Fruit fly (Drosophila melanogaster) whole organism, embryonic: ENCODE data around the gene CG4364.

ENCODE experiments used
- Aef1 ChIP-seq: fragments of 200-800 bp; sonication (Bioruptor generic); IDR thresholded peaks from 3 replicates; pipeline ENCODE4 v1.3.6; 2022; ENCODE audit warnings: missing biosample characterization, missing genetic modification characterization
- Bgb ChIP-seq: fragments of 200-800 bp; sonication (Bioruptor generic); IDR thresholded peaks from 2 replicates; pipeline ENCODE4 v1.3.6; 2022; ENCODE audit warnings: missing biosample characterization, missing genetic modification characterization; ENCODE audit not compliant: partially characterized antibody
- CG10267 ChIP-seq: fragments of 200-800 bp; sonication (Bioruptor generic); optimal IDR thresholded peaks from 2 replicates; lab custom pipeline; 2018; ENCODE audit warnings: missing biosample characterization, mild to moderate bottlenecking, missing genetic modification characterization, moderate library complexity
- CG12769 ChIP-seq: fragments of 200-800 bp; sonication (Bioruptor generic); optimal IDR thresholded peaks from 2 replicates; lab custom pipeline; 2019; ENCODE audit warnings: missing biosample characterization, mild to moderate bottlenecking, missing genetic modification characterization, moderate library complexity
- CG16813 ChIP-seq: fragments of 200-800 bp; sonication (Bioruptor generic); IDR thresholded peaks from 3 replicates; pipeline ENCODE4 v1.3.6; 2022; ENCODE audit warnings: missing biosample characterization, missing genetic modification characterization; ENCODE audit not compliant: partially characterized antibody
- CG17802 ChIP-seq: fragments of 200-800 bp; sonication (Bioruptor generic); optimal IDR thresholded peaks from 2 replicates; lab custom pipeline; 2018; ENCODE audit warnings: missing biosample characterization, mild to moderate bottlenecking, missing genetic modification characterization, moderate library complexity
- CG18764 ChIP-seq: fragments of 200-800 bp; sonication (Bioruptor generic); optimal IDR thresholded peaks from 3 replicates; lab custom pipeline; 2016; ENCODE audit warnings: missing biosample characterization, missing genetic modification characterization
- CG2129 ChIP-seq: fragments of 200-800 bp; sonication (Bioruptor generic); IDR thresholded peaks from 2 replicates; pipeline ENCODE4 v1.3.6; 2022; ENCODE audit warnings: missing biosample characterization, missing genetic modification characterization; ENCODE audit not compliant: partially characterized antibody
- CG2678 ChIP-seq: fragments of 200-800 bp; sonication (Bioruptor generic); optimal IDR thresholded peaks from 3 replicates; lab custom pipeline; 2019; ENCODE audit warnings: missing biosample characterization, mild to moderate bottlenecking, missing genetic modification characterization, moderate library complexity
- CG32532 ChIP-seq: fragments of 200-800 bp; sonication (Bioruptor generic); IDR thresholded peaks from 2 replicates; pipeline ENCODE4 v1.3.6; 2022; ENCODE audit warnings: missing biosample characterization, missing genetic modification characterization
- CG3281 ChIP-seq: fragments of 200-800 bp; sonication (Bioruptor generic); optimal IDR thresholded peaks from 3 replicates; lab custom pipeline; 2017; ENCODE audit warnings: missing biosample characterization, mild to moderate bottlenecking, missing genetic modification characterization
- CG6272 ChIP-seq: fragments of 200-800 bp; sonication (Bioruptor generic); IDR thresholded peaks from 2 replicates; pipeline ENCODE4 v1.3.6; 2022; ENCODE audit warnings: missing biosample characterization, missing genetic modification characterization
- CG6813 ChIP-seq: fragments of 200-800 bp; sonication (Bioruptor generic); optimal IDR thresholded peaks from 2 replicates; lab custom pipeline; 2017; ENCODE audit warnings: missing biosample characterization, missing genetic modification characterization, mild to moderate bottlenecking, moderate library complexity, missing genetic modification reagents
- CG7839 ChIP-seq: fragments of 200-800 bp; sonication (Bioruptor generic); optimal IDR thresholded peaks from 3 replicates; lab custom pipeline; 2018; ENCODE audit warnings: missing biosample characterization, mild to moderate bottlenecking, missing genetic modification characterization, moderate library complexity
- CG8290 ChIP-seq, 3 experiments: fragments of 200-800 bp; sonication (Bioruptor generic); optimal IDR thresholded peaks; 2 replicates each; lab custom pipeline; 2016 to 2019; ENCODE audit warnings: missing biosample characterization in 3 of 3, missing genetic modification characterization in 3 of 3, mild to moderate bottlenecking in 2 of 3, moderate library complexity in 1 of 3
- CG8765 ChIP-seq: fragments of 200-800 bp; sonication (Bioruptor generic); IDR thresholded peaks from 2 replicates; pipeline ENCODE4 v1.3.6; 2022; ENCODE audit warnings: missing biosample characterization, missing genetic modification characterization
- CG9932 ChIP-seq: fragments of 200-800 bp; sonication (Bioruptor generic); IDR thresholded peaks from 2 replicates; pipeline ENCODE4 v1.3.6; 2022; ENCODE audit warnings: missing biosample characterization, missing genetic modification characterization
- Dip2 ChIP-seq: fragments of 200-800 bp; sonication (Bioruptor generic); IDR thresholded peaks from 2 replicates; pipeline ENCODE4 v1.3.6; 2022; ENCODE audit warnings: missing biosample characterization, missing genetic modification characterization
- Dip3 ChIP-seq: fragments of 200-800 bp; sonication (Bioruptor generic); optimal IDR thresholded peaks from 3 replicates; lab custom pipeline; 2016; ENCODE audit warnings: missing biosample characterization, missing genetic modification characterization
- Doc2 ChIP-seq: fragments of 200-800 bp; sonication (Bioruptor generic); IDR thresholded peaks from 2 replicates; pipeline ENCODE4 v1.3.6; 2022; ENCODE audit warnings: missing biosample characterization, missing genetic modification characterization
- Hand ChIP-seq: fragments of 200-800 bp; sonication (Bioruptor generic); optimal IDR thresholded peaks from 2 replicates; lab custom pipeline; 2017; ENCODE audit warnings: mild to moderate bottlenecking, missing biosample characterization, missing genetic modification reagents, missing genetic modification characterization
- Med ChIP-seq: fragments of 200-800 bp; sonication (Bioruptor generic); peaks from one replicate; lab custom pipeline; 2016; ENCODE audit warnings: missing biosample characterization, missing genetic modification characterization, mild to moderate bottlenecking, inconsistent platforms, moderate library complexity
- NK7.1 ChIP-seq: fragments of 200-800 bp; sonication (Bioruptor generic); optimal IDR thresholded peaks from 3 replicates; lab custom pipeline; 2016; ENCODE audit warnings: missing biosample characterization, missing genetic modification characterization
- Nf-YB ChIP-seq: fragments of 200-800 bp; sonication (Bioruptor generic); optimal IDR thresholded peaks from 3 replicates; lab custom pipeline; 2019; ENCODE audit warnings: missing biosample characterization, mild to moderate bottlenecking, missing genetic modification characterization, moderate library complexity
- Rfx ChIP-seq: fragments of 200-800 bp; sonication (Bioruptor generic); IDR thresholded peaks from 2 replicates; pipeline ENCODE4 v1.3.6; 2022; ENCODE audit warnings: missing biosample characterization, missing genetic modification characterization
- Six4 ChIP-seq: fragments of 200-800 bp; sonication (Bioruptor generic); optimal IDR thresholded peaks from 2 replicates; lab custom pipeline; 2016; ENCODE audit warnings: missing biosample characterization, missing genetic modification characterization
- abd-A ChIP-seq: fragments of 200-800 bp; sonication (Bioruptor generic); optimal IDR thresholded peaks from 3 replicates; lab custom pipeline; 2019; ENCODE audit warnings: missing biosample characterization, mild to moderate bottlenecking, missing genetic modification characterization, moderate library complexity
- caup ChIP-seq: fragments of 200-800 bp; sonication (Bioruptor generic); optimal IDR thresholded peaks from 3 replicates; lab custom pipeline; 2017; ENCODE audit warnings: missing biosample characterization, mild to moderate bottlenecking, missing genetic modification characterization, moderate library complexity; ENCODE audit not compliant: severe bottlenecking
- chinmo ChIP-seq: fragments of 200-800 bp; sonication (Bioruptor generic); IDR thresholded peaks from 4 replicates; pipeline ENCODE4 v1.3.6; 2022; ENCODE audit warnings: missing biosample characterization, missing genetic modification characterization; ENCODE audit not compliant: partially characterized antibody
- crol ChIP-seq: fragments of 200-800 bp; sonication (Bioruptor generic); IDR thresholded peaks from 2 replicates; pipeline ENCODE4 v1.3.6; 2022; ENCODE audit warnings: missing biosample characterization, missing genetic modification characterization
- inv ChIP-seq: fragments of 200-800 bp; sonication (Bioruptor generic); IDR thresholded peaks from 2 replicates; pipeline ENCODE4 v1.3.6; 2022; ENCODE audit warnings: missing biosample characterization, missing genetic modification characterization; ENCODE audit not compliant: partially characterized antibody
- jigr1 ChIP-seq: fragments of 200-800 bp; sonication (Bioruptor generic); IDR thresholded peaks from 3 replicates; pipeline ENCODE4 v1.3.6; 2022; ENCODE audit warnings: missing biosample characterization, missing genetic modification characterization
- mirr ChIP-seq: fragments of 200-800 bp; sonication (Bioruptor generic); optimal IDR thresholded peaks from 3 replicates; lab custom pipeline; 2018; ENCODE audit warnings: missing biosample characterization, mild to moderate bottlenecking, missing genetic modification characterization
- pan ChIP-seq, 4 experiments: fragments of >200 bp in 3 of 4; fragments of 200-800 bp in 1 of 4; sonication (Bioruptor generic) in 1 of 4; optimal IDR thresholded peaks in 3 of 4; IDR thresholded peaks in 1 of 4; 2 replicates each; pipeline versions ENCODE4 v1.3.6 to Lab custom; 2017 to 2022; ENCODE audit warnings: missing biosample characterization in 2 of 4, missing genetic modification characterization in 2 of 4, mixed read lengths in 1 of 4
- pfk ChIP-seq: fragments of 200-800 bp; sonication (Bioruptor generic); optimal IDR thresholded peaks from 2 replicates; lab custom pipeline; 2018; ENCODE audit warnings: missing biosample characterization, mild to moderate bottlenecking, missing genetic modification characterization, moderate library complexity
- sc ChIP-seq, 3 experiments: fragments of >200 bp in 2 of 3; fragments of 200-800 bp in 1 of 3; sonication (Bioruptor generic) in 1 of 3; optimal IDR thresholded peaks; 2 replicates in 2 of 3; 3 replicates in 1 of 3; lab custom pipeline; 2017; ENCODE audit warnings: mild to moderate bottlenecking in 1 of 3, missing biosample characterization in 1 of 3, missing genetic modification characterization in 1 of 3, missing genetic modification reagents in 1 of 3
- sd ChIP-seq: fragments of 200-800 bp; sonication (Bioruptor generic); optimal IDR thresholded peaks from 3 replicates; lab custom pipeline; 2018; ENCODE audit warnings: missing biosample characterization, mild to moderate bottlenecking, missing genetic modification characterization, moderate library complexity
- slbo ChIP-seq: fragments of 200-800 bp; sonication (Bioruptor generic); IDR thresholded peaks from 2 replicates; pipeline ENCODE4 v1.3.6; 2022; ENCODE audit warnings: missing biosample characterization, missing genetic modification characterization
- so ChIP-seq: fragments of 200-800 bp; sonication (Bioruptor generic); IDR thresholded peaks from 3 replicates; pipeline ENCODE4 v1.3.6; 2022; ENCODE audit warnings: missing biosample characterization, missing genetic modification characterization
- sqz ChIP-seq: fragments of 200-800 bp; sonication (Bioruptor generic); optimal IDR thresholded peaks from 3 replicates; lab custom pipeline; 2018; ENCODE audit warnings: missing biosample characterization, mild to moderate bottlenecking, missing genetic modification characterization
- sr ChIP-seq: fragments of 200-800 bp; sonication (Bioruptor generic); IDR thresholded peaks from 3 replicates; pipeline ENCODE4 v1.3.6; 2022; ENCODE audit warnings: missing biosample characterization, missing genetic modification characterization
- stc ChIP-seq: fragments of 200-800 bp; sonication (Bioruptor generic); IDR thresholded peaks from 2 replicates; pipeline ENCODE4 v1.3.6; 2022; ENCODE audit warnings: missing biosample characterization, missing genetic modification characterization
- sug ChIP-seq: fragments of 200-800 bp; optimal IDR thresholded peaks from 2 replicates; lab custom pipeline; 2019; ENCODE audit warnings: missing biosample characterization, mild to moderate bottlenecking, missing genetic modification characterization, moderate library complexity
- tap ChIP-seq: fragments of 200-800 bp; optimal IDR thresholded peaks from 3 replicates; lab custom pipeline; 2019; ENCODE audit warnings: missing biosample characterization, mild to moderate bottlenecking, missing genetic modification characterization, moderate library complexity
- tgo ChIP-seq: fragments of 200-800 bp; sonication (Bioruptor generic); IDR thresholded peaks from 3 replicates; pipeline ENCODE4 v1.3.6; 2022; ENCODE audit warnings: missing biosample characterization, missing genetic modification characterization

CG4364 gene

dm6 chr2L:9677101-9677500 is 34.0 kb downstream of the CG4364 start (continued):
- TF ChIP-seq CG10267 (tag; lab: Kevin White, UChicago): no peak
- TF ChIP-seq Nf-YB: no peak
- peak; percentile 47; the same call in 1 of the 3 replicates for TF ChIP-seq so (GFP tag; lab: Robert Waterston, UW)
- TF ChIP-seq stc (GFP tag; lab: Robert Waterston, UW): no peak
- TF ChIP-seq Doc2 (GFP tag; lab: Robert Waterston, UW): no peak
- TF ChIP-seq Hand: no peak
- TF ChIP-seq Rfx: 0 out of 2 replicates have a peak, but pooled peaks have one; percentile 17
- TF ChIP-seq sr (GFP tag; lab: Robert Waterston, UW): peak; percentile 97
- no peak for TF ChIP-seq CG6813 (GFP tag; lab: Kevin White, UChicago)
- TF ChIP-seq CG6272 (GFP tag; lab: Robert Waterston, UW): no peak
- peak; percentile 70 for TF ChIP-seq sd (tag; lab: Kevin White, UChicago)
- no peak for TF ChIP-seq pfk (GFP tag; lab: Kevin White, UChicago)
- no peak for TF ChIP-seq CG9932 (GFP tag; lab: Robert Waterston, UW)
- TF ChIP-seq Six4 (GFP tag; lab: Kevin White, UChicago): no peak
- TF ChIP-seq, all 482 proteins: peak for 17

DNA sequence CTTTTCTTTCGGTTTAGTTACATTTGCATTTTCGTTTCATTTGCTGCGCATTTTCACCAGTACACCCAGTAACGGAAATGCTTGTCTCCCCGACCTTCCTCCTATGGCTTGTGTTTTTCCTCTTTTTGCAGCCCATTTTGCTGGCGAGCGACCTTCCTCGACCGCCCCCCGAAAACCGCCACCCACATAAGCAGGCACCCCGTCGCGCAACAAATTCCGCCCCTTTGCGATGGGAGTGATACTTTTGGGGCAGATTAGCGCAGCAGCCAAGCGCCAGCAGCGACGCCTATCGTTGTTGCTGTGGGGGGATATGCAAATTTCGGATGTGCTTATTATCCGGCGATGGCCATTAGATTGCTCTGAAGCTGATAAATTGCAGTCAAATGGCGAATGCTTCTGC is 37.8 kb downstream of the CG4364 start:
- TF ChIP-seq chinmo (0 out of 4 replicates have a peak, but pooled peaks have one; percentile 25), CG3281 (GFP tag; lab: Kevin White, UChicago) (no peak), CG8290 (GFP tag; optimal IDR thresholded peaks at IDR 0.05; lab: Kevin White, UChicago) (no peak), CG8290 (tag; optimal IDR thresholded peaks at IDR 0.05; lab: Kevin White, UChicago) (peak in 1 of 2 experiments; percentile 5), inv (no peak), Med (GFP tag; lab: Kevin White, UChicago) (peak; percentile 37), CG12769 (tag; lab: Kevin White, UChicago) (peak; percentile 31), abd-A (tag; lab: Kevin White, UChicago) (peak; percentile 53), NK7.1 (no peak), CG9932 (GFP tag; lab: Robert Waterston, UW) (0 out of 2 replicates have a peak, but pooled peaks have one; percentile 21), CG32532 (GFP tag; lab: Robert Waterston, UW) (peak; percentile 10; the same call in 1 of the 2 replicates), Dip3 (GFP tag; lab: Kevin White, UChicago) (no peak), tap (tag; lab: Kevin White, UChicago) (no peak), Aef1 (GFP tag; lab: Robert Waterston, UW) (no peak), CG16813 (GFP tag; lab: Robert Waterston, UW) (0 out of 3 replicates have a peak, but pooled peaks have one; percentile 11), Bgb (GFP tag; lab: Robert Waterston, UW) (0 out of 2 replicates have a peak, but pooled peaks have one; percentile 13), slbo (GFP tag; lab: Robert Waterston, UW) (0 out of 2 replicates have a peak, but pooled peaks have one; percentile 10), crol (GFP tag; lab: Robert Waterston, UW) (peak; percentile 55; the same call in 1 of the 2 replicates)

dm6 chr2L:9672246-9672645 is 38.8 kb downstream of the CG4364 start:
- TF ChIP-seq CG2129 (GFP tag; lab: Robert Waterston, UW) (no peak), CG7839 (tag; lab: Kevin White, UChicago) (peak; percentile 23), pan (optimal IDR thresholded peaks at IDR 0.05; lab: Kevin White, UChicago) (no peak), pan (GFP tag; optimal IDR thresholded peaks at IDR 0.05 in 1 of 2, IDR thresholded peaks at IDR 0.05 in 1 of 2) (no peak), tgo (GFP tag; lab: Robert Waterston, UW) (no peak), CG8290 (GFP tag; optimal IDR thresholded peaks at IDR 0.05; lab: Kevin White, UChicago) (no peak), CG8290 (tag; optimal IDR thresholded peaks at IDR 0.05; lab: Kevin White, UChicago) (peak in 1 of 2 experiments; percentile 10), mirr (peak; percentile 4), sc (optimal IDR thresholded peaks at IDR 0.05; lab: Kevin White, UChicago) (no peak), sc (GFP tag; optimal IDR thresholded peaks at IDR 0.05; lab: Kevin White, UChicago) (no peak), CG8765 (GFP tag; lab: Robert Waterston, UW) (no peak), jigr1 (GFP tag; lab: Robert Waterston, UW) (no peak), CG18764 (GFP tag; lab: Kevin White, UChicago) (no peak), Dip2 (GFP tag; lab: Robert Waterston, UW) (no peak), sqz (GFP tag; lab: Kevin White, UChicago) (no peak), caup (GFP tag; lab: Kevin White, UChicago) (no peak), CG17802 (no peak), CG2678 (tag; lab: Kevin White, UChicago) (peak; percentile 38), slbo (GFP tag; lab: Robert Waterston, UW) (0 out of 2 replicates have a peak, but pooled peaks have one; percentile 25), sug (no peak)
